Fruit fly (Drosophila melanogaster) whole organism, embryonic: ENCODE data around the gene CG43251.

ENCODE experiments used
- Aef1 ChIP-seq: fragments of 200-800 bp; sonication (Bioruptor generic); IDR thresholded peaks from 3 replicates; pipeline ENCODE4 v1.3.6; 2022; ENCODE audit warnings: missing biosample characterization, missing genetic modification characterization
- CG10267 ChIP-seq: fragments of 200-800 bp; sonication (Bioruptor generic); optimal IDR thresholded peaks from 2 replicates; lab custom pipeline; 2018; ENCODE audit warnings: missing biosample characterization, mild to moderate bottlenecking, missing genetic modification characterization, moderate library complexity
- CG11560 ChIP-seq: fragments of 200-800 bp; sonication (Bioruptor generic); IDR thresholded peaks from 3 replicates; pipeline ENCODE4 v1.3.6; 2022; ENCODE audit warnings: missing biosample characterization, missing genetic modification characterization
- CG12071 ChIP-seq: fragments of 200-800 bp; sonication (Bioruptor generic); optimal IDR thresholded peaks from 3 replicates; lab custom pipeline; 2018; ENCODE audit warnings: missing biosample characterization, mild to moderate bottlenecking, missing genetic modification characterization
- CG13287 ChIP-seq: fragments of 200-800 bp; sonication (Bioruptor generic); IDR thresholded peaks from 2 replicates; pipeline ENCODE4 v1.3.6; 2022; ENCODE audit warnings: missing biosample characterization, missing genetic modification characterization; ENCODE audit not compliant: partially characterized antibody
- CG13775 ChIP-seq: fragments of 200-800 bp; sonication (Bioruptor generic); optimal IDR thresholded peaks from 3 replicates; lab custom pipeline; 2017; ENCODE audit warnings: missing biosample characterization, mild to moderate bottlenecking, missing genetic modification characterization
- CG15269 ChIP-seq: fragments of 200-800 bp; sonication (Bioruptor generic); optimal IDR thresholded peaks from 2 replicates; lab custom pipeline; 2018; ENCODE audit warnings: missing biosample characterization, mild to moderate bottlenecking, missing genetic modification characterization, moderate library complexity
- CG1602 ChIP-seq: fragments of 200-800 bp; sonication (Bioruptor generic); optimal IDR thresholded peaks from 3 replicates; lab custom pipeline; 2016; ENCODE audit warnings: missing biosample characterization, missing genetic modification characterization
- CG16779 ChIP-seq: fragments of 200-800 bp; sonication (Bioruptor generic); IDR thresholded peaks from 2 replicates; pipeline ENCODE4 v1.3.6; 2022; ENCODE audit warnings: missing biosample characterization, missing genetic modification characterization
- CG17912 ChIP-seq: fragments of 200-800 bp; sonication (Bioruptor generic); optimal IDR thresholded peaks from 2 replicates; lab custom pipeline; 2018; ENCODE audit warnings: missing biosample characterization, mild to moderate bottlenecking, missing genetic modification characterization
- CG18764 ChIP-seq: fragments of 200-800 bp; sonication (Bioruptor generic); optimal IDR thresholded peaks from 3 replicates; lab custom pipeline; 2016; ENCODE audit warnings: missing biosample characterization, missing genetic modification characterization
- CG2116 ChIP-seq: fragments of 200-800 bp; sonication (Bioruptor generic); optimal IDR thresholded peaks from 3 replicates; lab custom pipeline; 2018; ENCODE audit warnings: missing biosample characterization, mild to moderate bottlenecking, missing genetic modification characterization
- CG3995 ChIP-seq: fragments of 200-800 bp; sonication (Bioruptor generic); optimal IDR thresholded peaks from 3 replicates; lab custom pipeline; 2016; ENCODE audit warnings: missing biosample characterization, missing genetic modification characterization
- CG4360 ChIP-seq: fragments of 200-800 bp; sonication (Bioruptor generic); IDR thresholded peaks from 2 replicates; pipeline ENCODE4 v1.3.6; 2022; ENCODE audit warnings: missing biosample characterization, missing genetic modification characterization
- CG7556 ChIP-seq: fragments of 200-800 bp; sonication (Bioruptor generic); optimal IDR thresholded peaks from 2 replicates; lab custom pipeline; 2017; ENCODE audit warnings: missing biosample characterization, mild to moderate bottlenecking, missing genetic modification characterization
- CG7786 ChIP-seq: fragments of 200-800 bp; sonication (Bioruptor generic); optimal IDR thresholded peaks from 2 replicates; lab custom pipeline; 2016; ENCODE audit warnings: missing biosample characterization, missing genetic modification characterization
- CG7963 ChIP-seq: fragments of 200-800 bp; sonication (Bioruptor generic); IDR thresholded peaks from 3 replicates; pipeline ENCODE4 v1.3.6; 2022; ENCODE audit warnings: missing biosample characterization, missing genetic modification characterization; ENCODE audit not compliant: partially characterized antibody
- CG8765 ChIP-seq: fragments of 200-800 bp; sonication (Bioruptor generic); IDR thresholded peaks from 2 replicates; pipeline ENCODE4 v1.3.6; 2022; ENCODE audit warnings: missing biosample characterization, missing genetic modification characterization
- CkIIα-i1 ChIP-seq: fragments of 200-800 bp; sonication (Bioruptor generic); IDR thresholded peaks from 2 replicates; pipeline ENCODE4 v1.3.6; 2022; ENCODE audit warnings: missing biosample characterization, missing genetic modification characterization
- D19A ChIP-seq: fragments of 200-800 bp; optimal IDR thresholded peaks from 3 replicates; lab custom pipeline; 2019; ENCODE audit warnings: missing biosample characterization, mild to moderate bottlenecking, missing genetic modification characterization, moderate library complexity
- D19B ChIP-seq: fragments of 200-800 bp; sonication (Bioruptor generic); optimal IDR thresholded peaks from 2 replicates; lab custom pipeline; 2017; ENCODE audit warnings: missing biosample characterization, mild to moderate bottlenecking, missing genetic modification characterization
- Ets65A ChIP-seq: fragments of 200-800 bp; sonication (Bioruptor generic); peaks from one replicate; lab custom pipeline; 2016; ENCODE audit warnings: missing biosample characterization, missing genetic modification characterization
- Fer1 ChIP-seq: fragments of 200-800 bp; sonication (Bioruptor generic); optimal IDR thresholded peaks from 2 replicates; lab custom pipeline; 2017; ENCODE audit warnings: missing biosample characterization, mild to moderate bottlenecking, missing genetic modification characterization
- MESR4 ChIP-seq: fragments of 200-800 bp; sonication (Bioruptor generic); optimal IDR thresholded peaks from 2 replicates; lab custom pipeline; 2018; ENCODE audit warnings: missing biosample characterization, mild to moderate bottlenecking, missing genetic modification characterization, moderate library complexity
- Max ChIP-seq: fragments of 200-800 bp; sonication (Bioruptor generic); optimal IDR thresholded peaks from 2 replicates; lab custom pipeline; 2016; ENCODE audit warnings: missing biosample characterization, mild to moderate bottlenecking, missing genetic modification characterization
- Mrtf ChIP-seq: fragments of 200-800 bp; sonication (Bioruptor generic); IDR thresholded peaks from 3 replicates; pipeline ENCODE4 v1.3.6; 2022; ENCODE audit warnings: missing biosample characterization, missing genetic modification characterization
- NfI ChIP-seq: fragments of 200-800 bp; sonication (Bioruptor generic); optimal IDR thresholded peaks from 3 replicates; lab custom pipeline; 2018; ENCODE audit warnings: missing biosample characterization, mild to moderate bottlenecking, missing genetic modification characterization, moderate library complexity
- amos ChIP-seq: fragments of 200-800 bp; sonication (Bioruptor generic); IDR thresholded peaks from 2 replicates; pipeline ENCODE4 v1.3.6; 2022; ENCODE audit warnings: missing biosample characterization, missing genetic modification characterization; ENCODE audit not compliant: partially characterized antibody
- az2 ChIP-seq: fragments of 200-800 bp; sonication (Bioruptor generic); optimal IDR thresholded peaks from 3 replicates; lab custom pipeline; 2016; ENCODE audit warnings: missing biosample characterization, missing genetic modification characterization
- chinmo ChIP-seq: fragments of 200-800 bp; sonication (Bioruptor generic); IDR thresholded peaks from 4 replicates; pipeline ENCODE4 v1.3.6; 2022; ENCODE audit warnings: missing biosample characterization, missing genetic modification characterization; ENCODE audit not compliant: partially characterized antibody
- chn ChIP-seq: fragments of 200-800 bp; sonication (Bioruptor generic); optimal IDR thresholded peaks from 2 replicates; lab custom pipeline; 2016; ENCODE audit warnings: missing biosample characterization, missing genetic modification characterization
- dati ChIP-seq: fragments of 200-800 bp; sonication (Bioruptor generic); IDR thresholded peaks from 2 replicates; pipeline ENCODE4 v1.3.6; 2022; ENCODE audit warnings: missing biosample characterization, missing genetic modification characterization
- ewg ChIP-seq: fragments of 200-800 bp; sonication (Bioruptor generic); optimal IDR thresholded peaks from 3 replicates; lab custom pipeline; 2017; ENCODE audit warnings: mild to moderate bottlenecking, missing biosample characterization, missing genetic modification reagents, missing genetic modification characterization
- fu2 ChIP-seq: fragments of 200-800 bp; sonication (Bioruptor generic); optimal IDR thresholded peaks from 2 replicates; lab custom pipeline; 2016; ENCODE audit warnings: missing biosample characterization, missing genetic modification characterization
- kay ChIP-seq: fragments of 200-800 bp; sonication (Bioruptor generic); optimal IDR thresholded peaks from 2 replicates; lab custom pipeline; 2016; ENCODE audit warnings: missing biosample characterization, missing genetic modification characterization
- lola ChIP-seq, 3 experiments: fragments of >200 bp in 2 of 3; fragments of 200-800 bp in 1 of 3; sonication (Bioruptor generic) in 1 of 3; optimal IDR thresholded peaks; 2 replicates each; lab custom pipeline; 2017 to 2019; ENCODE audit warnings: missing biosample characterization in 3 of 3, missing genetic modification characterization in 3 of 3, mild to moderate bottlenecking in 1 of 3, moderate library complexity in 1 of 3
- nmo ChIP-seq: fragments of 200-800 bp; sonication (Bioruptor generic); optimal IDR thresholded peaks from 2 replicates; lab custom pipeline; 2018; ENCODE audit warnings: missing biosample characterization, mild to moderate bottlenecking, missing genetic modification characterization, moderate library complexity
- pnt ChIP-seq: fragments of 200-800 bp; sonication (Bioruptor generic); optimal IDR thresholded peaks from 3 replicates; lab custom pipeline; 2016; ENCODE audit warnings: missing biosample characterization, missing genetic modification characterization
- pzg ChIP-seq: fragments of 200-800 bp; sonication (Bioruptor generic); optimal IDR thresholded peaks from 3 replicates; lab custom pipeline; 2018; ENCODE audit warnings: missing biosample characterization, mild to moderate bottlenecking, missing genetic modification characterization, moderate library complexity
- row ChIP-seq: fragments of 200-800 bp; sonication (Bioruptor generic); IDR thresholded peaks from 3 replicates; pipeline ENCODE4 v1.3.6; 2022; ENCODE audit warnings: missing biosample characterization, missing genetic modification characterization
- sisA ChIP-seq: fragments of 200-800 bp; sonication (Bioruptor generic); IDR thresholded peaks from 2 replicates; pipeline ENCODE4 v1.3.6; 2022; ENCODE audit warnings: missing biosample characterization, missing genetic modification characterization
- sna ChIP-seq: fragments of 200-800 bp; sonication (Bioruptor generic); IDR thresholded peaks from 2 replicates; pipeline ENCODE4 v1.3.6; 2022; ENCODE audit warnings: missing biosample characterization, missing genetic modification characterization; ENCODE audit not compliant: partially characterized antibody
- tgo ChIP-seq: fragments of 200-800 bp; sonication (Bioruptor generic); IDR thresholded peaks from 3 replicates; pipeline ENCODE4 v1.3.6; 2022; ENCODE audit warnings: missing biosample characterization, missing genetic modification characterization
- tin ChIP-seq: fragments of 200-800 bp; sonication (Bioruptor generic); optimal IDR thresholded peaks from 3 replicates; lab custom pipeline; 2016; ENCODE audit warnings: missing biosample characterization, missing genetic modification characterization
- vnd ChIP-seq: fragments of 200-800 bp; sonication (Bioruptor generic); IDR thresholded peaks from 3 replicates; pipeline ENCODE4 v1.3.6; 2022; ENCODE audit warnings: missing biosample characterization, missing genetic modification characterization; ENCODE audit not compliant: partially characterized antibody
- zen2 ChIP-seq: fragments of 200-800 bp; sonication (Bioruptor generic); IDR thresholded peaks from 3 replicates; pipeline ENCODE4 v1.3.6; 2022; ENCODE audit warnings: missing biosample characterization, missing genetic modification characterization; ENCODE audit not compliant: partially characterized antibody
- zfh2 ChIP-seq: fragments of 200-800 bp; sonication (Bioruptor generic); optimal IDR thresholded peaks from 2 replicates; lab custom pipeline; 2016; ENCODE audit warnings: missing biosample characterization, missing genetic modification characterization

Gene CG43251

DNA sequence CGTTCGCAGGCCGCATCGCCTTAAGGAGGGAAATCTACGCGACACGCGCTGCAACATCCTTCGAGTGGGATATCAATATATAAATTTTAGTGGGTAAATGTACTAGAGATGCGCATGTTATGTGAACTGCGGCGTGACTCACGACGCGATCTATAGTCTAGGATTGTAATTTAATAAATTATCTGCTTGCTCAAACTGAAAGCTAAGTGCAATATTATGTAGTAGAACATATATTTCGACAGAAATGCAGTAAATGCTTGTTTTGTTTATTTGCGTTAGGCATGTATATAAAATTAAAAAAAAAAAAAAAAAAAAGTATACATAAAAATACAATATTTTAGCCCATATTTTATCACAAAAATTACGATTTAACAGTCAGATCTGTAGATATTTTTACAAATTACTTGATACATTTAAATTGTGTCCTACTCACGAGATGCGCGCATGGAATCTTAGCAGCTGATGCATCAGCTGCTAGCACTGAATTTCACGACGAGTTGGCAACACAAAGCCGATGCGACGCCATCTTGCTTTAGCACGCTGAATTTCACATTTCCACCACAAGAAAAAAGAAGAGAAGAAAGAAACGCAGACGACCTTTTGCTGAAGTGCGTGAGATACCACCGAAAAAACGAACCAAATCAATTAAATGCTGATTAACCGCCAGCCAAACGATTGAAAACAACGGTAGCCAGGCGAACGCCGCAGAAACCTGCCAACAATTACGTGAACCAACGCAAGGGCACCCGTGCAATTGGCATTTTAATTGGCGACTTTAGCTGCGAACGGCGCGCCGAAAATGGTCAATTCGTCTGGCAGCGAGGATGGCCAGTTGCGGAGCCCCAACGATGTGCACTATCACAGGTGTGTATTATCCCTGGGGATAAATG lies 12.6 kb downstream of the CG43251 start, which contains the start of the genes CG4042 and Pitslre (continued):
- peak; percentile 23; the same call in 1 of the 3 replicates for TF ChIP-seq tgo
- peak; percentile 55 for TF ChIP-seq amos (GFP tag; lab: Robert Waterston, UW)
- peak; percentile 83 for TF ChIP-seq Ets65A (GFP tag; lab: Kevin White, UChicago)
- TF ChIP-seq fu2 (GFP tag; lab: Kevin White, UChicago) = no peak
- 0 out of 3 replicates have a peak, but pooled peaks have one; percentile 8 for TF ChIP-seq CG7963
- TF ChIP-seq D19B = peak; percentile 25
- TF ChIP-seq zfh2 (GFP tag; lab: Kevin White, UChicago) = no peak
- TF ChIP-seq MESR4 (GFP tag; lab: Kevin White, UChicago) = peak; percentile 97
- TF ChIP-seq Fer1 = peak; percentile 47
- TF ChIP-seq CG7786 (GFP tag; lab: Kevin White, UChicago) = no peak
- TF ChIP-seq CG4360 (GFP tag; lab: Robert Waterston, UW) = no peak
- TF ChIP-seq CG8765 = no peak
- TF ChIP-seq dati = no peak
- TF ChIP-seq CG1602 (GFP tag; lab: Kevin White, UChicago) = peak; percentile 47
- TF ChIP-seq CG3995 (GFP tag; lab: Kevin White, UChicago) = peak; percentile 26
- TF ChIP-seq pzg (GFP tag; lab: Kevin White, UChicago) = peak; percentile 31
- TF ChIP-seq CG18764 (GFP tag; lab: Kevin White, UChicago) = peak; percentile 54
- peak; percentile 45 for TF ChIP-seq CG13775 (GFP tag; lab: Kevin White, UChicago)
- peak; percentile 81 for TF ChIP-seq CG13287 (GFP tag; lab: Robert Waterston, UW)
- peak; percentile 29 for TF ChIP-seq nmo (GFP tag; lab: Kevin White, UChicago)
- TF ChIP-seq tin = peak; percentile 63
- peak; percentile 25 for TF ChIP-seq kay (GFP tag; lab: Kevin White, UChicago)
- TF ChIP-seq CG15269 (tag; lab: Kevin White, UChicago) = peak; percentile 34
- TF ChIP-seq pnt (GFP tag; lab: Kevin White, UChicago) = no peak
- peak; percentile 25 for TF ChIP-seq CG2116 (GFP tag; lab: Kevin White, UChicago)
- no peak for TF ChIP-seq CG11560 (tag; lab: Robert Waterston, UW)
- TF ChIP-seq zen2 (GFP tag; lab: Robert Waterston, UW) = no peak; the same call in 2 of the 3 replicates
- TF ChIP-seq CG12071 (GFP tag; lab: Kevin White, UChicago) = no peak
- TF ChIP-seq row (GFP tag; lab: Robert Waterston, UW) = peak; percentile 86
- peak; percentile 46 for TF ChIP-seq az2 (GFP tag; lab: Kevin White, UChicago)
- peak; percentile 40 for TF ChIP-seq ewg
- TF ChIP-seq CG10267 (tag; lab: Kevin White, UChicago) = peak; percentile 31
- no peak for TF ChIP-seq CG17912 (GFP tag; lab: Kevin White, UChicago)
- no peak for TF ChIP-seq CG7556 (GFP tag; lab: Kevin White, UChicago)
- no peak for TF ChIP-seq Mrtf (GFP tag; lab: Robert Waterston, UW)
- peak; percentile 59 for TF ChIP-seq Max (GFP tag; lab: Kevin White, UChicago)
- peak; percentile 37 for TF ChIP-seq D19A (tag; lab: Kevin White, UChicago)
- TF ChIP-seq NfI (GFP tag; lab: Kevin White, UChicago) = peak; percentile 42
- peak; percentile 29; the same call in 1 of the 2 replicates for TF ChIP-seq sisA (GFP tag; lab: Robert Waterston, UW)
- 0 out of 4 replicates have a peak, but pooled peaks have one; percentile 15 for TF ChIP-seq chinmo
- TF ChIP-seq vnd (GFP tag; lab: Robert Waterston, UW) = peak; percentile 61
- TF ChIP-seq CG16779 (GFP tag; lab: Robert Waterston, UW) = no peak
- peak in 1 of 3 experiments; percentile 20 for TF ChIP-seq lola (GFP tag; optimal IDR thresholded peaks at IDR 0.05; lab: Kevin White, UChicago)
- TF ChIP-seq sna (GFP tag; lab: Robert Waterston, UW) = peak; percentile 69; the same call in 1 of the 2 replicates
- TF ChIP-seq chn (GFP tag; lab: Kevin White, UChicago) = peak; percentile 29
- 0 out of 3 replicates have a peak, but pooled peaks have one; percentile 22 for TF ChIP-seq Aef1 (GFP tag; lab: Robert Waterston, UW)
- no peak for TF ChIP-seq CkIIα-i1 (GFP tag; lab: Robert Waterston, UW)
